Fruit fly (Drosophila melanogaster): ENCODE data around the gene CG17108.

DNA sequence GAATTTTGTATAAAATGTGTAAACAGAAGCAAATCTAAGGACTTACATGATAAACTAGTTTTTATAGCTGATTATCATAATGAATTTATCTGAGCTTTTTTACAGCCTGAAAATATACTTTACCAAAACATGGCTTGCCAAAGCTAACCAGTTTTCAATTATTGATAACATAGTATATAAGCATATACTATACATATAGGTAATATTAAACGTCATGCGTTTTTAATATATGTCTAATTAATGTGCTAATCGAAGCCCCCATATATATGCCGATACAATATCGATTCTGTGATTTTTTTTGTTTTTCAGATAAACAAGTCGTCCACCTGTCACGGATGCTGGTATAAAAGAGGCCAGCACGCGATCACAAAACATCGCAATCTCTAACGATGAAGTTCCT is 12.3 kb downstream of the CG17108 start, which contains the start of gene CG17107:
- TF ChIP-seq CG8478 (optimal IDR thresholded peaks at IDR 0.05) (no peak), CTCF (optimal IDR thresholded peaks at IDR 0.05) (no peak)
